Fruit fly (Drosophila melanogaster): Measurements from ENCODE around the gene CG14840.

CG14840 gene

dm6 chr3R:14283042-14283626 lies 22.1 kb upstream of the CG14840 start:
- peak; percentile 78 for TF ChIP-seq br (GFP tag; optimal IDR thresholded peaks at IDR 0.05)
- TF ChIP-seq Myc (optimal IDR thresholded peaks at IDR 0.05), result no peak
- peak; percentile 86 for TF ChIP-seq ey (GFP tag; optimal IDR thresholded peaks at IDR 0.05)
- TF ChIP-seq dsf (GFP tag; optimal IDR thresholded peaks at IDR 0.05; ENCODE audit: borderline replicate concordance), result peak; percentile 2
- no peak for TF ChIP-seq Rel (GFP tag; optimal IDR thresholded peaks at IDR 0.05)
- peak; percentile 84 for TF ChIP-seq Rel (tag; optimal IDR thresholded peaks at IDR 0.05)
- TF ChIP-seq psq (GFP tag; optimal IDR thresholded peaks at IDR 0.05), result peak; percentile 63
- no peak for TF ChIP-seq Dfd (GFP tag; optimal IDR thresholded peaks at IDR 0.05)
- TF ChIP-seq Mio (GFP tag; optimal IDR thresholded peaks at IDR 0.05), result peak; percentile 17
- TF ChIP-seq usp (GFP tag; optimal IDR thresholded peaks at IDR 0.05), result no peak
- peak; percentile 3 for TF ChIP-seq Jra (GFP tag; optimal IDR thresholded peaks at IDR 0.05)
- peak; percentile 88 for TF ChIP-seq Vsx2 (GFP tag; optimal IDR thresholded peaks at IDR 0.05; ENCODE audit: partially characterized antibody)
- TF ChIP-seq CG32264 (GFP tag; optimal IDR thresholded peaks at IDR 0.05), result no peak
- TF ChIP-seq dl (GFP tag; optimal IDR thresholded peaks at IDR 0.05; ENCODE audit: insufficient read depth in 1 of 2, partially characterized antibody in 2 of 2), result peak; percentile 73 to 88
- TF ChIP-seq Hr83 (GFP tag; optimal IDR thresholded peaks at IDR 0.05; ENCODE audit: poor library complexity, severe bottlenecking), result peak; percentile 77
- TF ChIP-seq tai (GFP tag; optimal IDR thresholded peaks at IDR 0.05), result peak; percentile 73
- TF ChIP-seq woc (GFP tag; optimal IDR thresholded peaks at IDR 0.05), result peak; percentile 59
- peak; percentile 67 for TF ChIP-seq rgr (GFP tag; optimal IDR thresholded peaks at IDR 0.05)
- peak; percentile 67 for TF ChIP-seq OdsH (GFP tag; optimal IDR thresholded peaks at IDR 0.05)
- TF ChIP-seq h (GFP tag; optimal IDR thresholded peaks at IDR 0.05), result peak; percentile 85
- no peak for TF ChIP-seq CrebA (GFP tag; optimal IDR thresholded peaks at IDR 0.05; ENCODE audit: borderline replicate concordance)
- peak in 1 of 2 experiments; percentile 65 for TF ChIP-seq foxo (GFP tag; optimal IDR thresholded peaks at IDR 0.05)
- peak; percentile 39 for TF ChIP-seq Hnf4 (GFP tag; optimal IDR thresholded peaks at IDR 0.05)
- TF ChIP-seq dmrt93B (GFP tag; optimal IDR thresholded peaks at IDR 0.05), result peak; percentile 57
- TF ChIP-seq GATAd (GFP tag; optimal IDR thresholded peaks at IDR 0.05), result no peak
- TF ChIP-seq Dif (GFP tag; optimal IDR thresholded peaks at IDR 0.05; ENCODE audit: partially characterized antibody), result peak; percentile 96
- peak; percentile 75 for TF ChIP-seq Sp1 (GFP tag; optimal IDR thresholded peaks at IDR 0.05)
- no peak for TF ChIP-seq N (GFP tag; optimal IDR thresholded peaks at IDR 0.05)
- peak; percentile 83 for TF ChIP-seq fru (GFP tag; optimal IDR thresholded peaks at IDR 0.05)
- TF ChIP-seq sv (GFP tag; optimal IDR thresholded peaks at IDR 0.05), result peak; percentile 49
- TF ChIP-seq sage (GFP tag; optimal IDR thresholded peaks at IDR 0.05), result peak; percentile 11
- peak; percentile 78 for TF ChIP-seq HLH106 (tag; optimal IDR thresholded peaks at IDR 0.05)

DNA sequence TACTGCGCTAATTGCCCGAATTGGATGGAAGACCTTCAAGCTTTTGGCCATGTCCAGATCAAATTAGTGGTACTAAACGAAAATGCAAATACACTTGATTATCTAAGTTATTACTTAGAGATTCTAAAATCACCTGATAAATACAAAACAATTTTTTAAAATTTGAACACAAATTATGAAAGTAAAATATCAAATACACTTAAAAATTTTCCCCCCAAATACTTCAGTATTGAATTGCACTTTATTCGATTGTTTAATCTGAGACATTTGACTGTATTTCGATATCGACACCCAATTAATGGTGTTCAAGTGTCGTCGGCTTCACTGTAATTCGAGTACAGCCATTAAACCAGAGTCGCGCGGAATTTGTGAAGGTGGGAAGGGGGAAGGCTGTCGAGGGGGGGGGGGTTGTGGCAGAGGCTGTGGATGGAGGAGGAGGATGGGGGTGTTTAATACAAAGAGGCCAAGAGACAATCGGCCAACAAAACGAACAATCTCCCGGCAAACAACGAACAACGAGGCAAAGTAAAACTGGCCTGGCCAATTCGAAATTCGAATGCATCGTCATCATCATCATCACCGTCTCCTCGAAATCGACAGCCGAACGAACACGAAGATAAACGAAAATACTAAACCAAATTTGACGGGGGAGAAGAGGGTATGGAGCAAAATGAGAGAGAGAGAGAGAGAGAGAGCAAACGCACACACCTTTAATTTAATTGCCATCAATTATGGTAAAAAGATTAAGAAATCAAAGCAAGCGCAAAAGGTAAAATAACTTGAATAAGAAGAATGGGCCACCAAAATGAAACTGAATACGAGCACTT lies 21.4 kb upstream of the CG14840 start:
- TF ChIP-seq HLH106 (tag; optimal IDR thresholded peaks at IDR 0.05) (peak; percentile 15), Dif (GFP tag; optimal IDR thresholded peaks at IDR 0.05; ENCODE audit: partially characterized antibody) (peak; percentile 48), Vsx2 (GFP tag; optimal IDR thresholded peaks at IDR 0.05; ENCODE audit: partially characterized antibody) (peak; percentile 64), Abd-B (GFP tag; optimal IDR thresholded peaks at IDR 0.05) (no peak), GATAd (GFP tag; optimal IDR thresholded peaks at IDR 0.05) (no peak), lola (GFP tag; optimal IDR thresholded peaks at IDR 0.05) (no peak)

dm6 chr3R:14280324-14280723 lies 19.3 kb upstream of the CG14840 start:
- TF ChIP-seq HLH106 (tag; optimal IDR thresholded peaks at IDR 0.05) (peak; percentile 10), sage (GFP tag; optimal IDR thresholded peaks at IDR 0.05) (no peak), Sp1 (GFP tag; optimal IDR thresholded peaks at IDR 0.05) (peak; percentile 11), Dfd (GFP tag; optimal IDR thresholded peaks at IDR 0.05) (no peak), OdsH (GFP tag; optimal IDR thresholded peaks at IDR 0.05) (peak; percentile 13)
